Fruit fly (Drosophila melanogaster) whole organism, wandering third instar larva: ENCODE results near the gene CG17786.

Source experiments
- Abd-B ChIP-seq: fragments of >200 bp; optimal IDR thresholded peaks from 2 replicates; lab custom pipeline; 2017; ENCODE audit warnings: missing biosample characterization, missing genetic modification characterization
- CG32264 ChIP-seq: fragments of 200-800 bp; sonication (Bioruptor generic); optimal IDR thresholded peaks from 2 replicates; lab custom pipeline; 2016; ENCODE audit warnings: missing biosample characterization, missing genetic modification characterization
- CG9705 ChIP-seq: fragments of 200-800 bp; sonication (Bioruptor generic); optimal IDR thresholded peaks from 2 replicates; lab custom pipeline; 2018; ENCODE audit warnings: missing biosample characterization, mild to moderate bottlenecking, missing genetic modification characterization
- CrebA ChIP-seq: fragments of 200-800 bp; sonication (Bioruptor generic); optimal IDR thresholded peaks from 2 replicates; lab custom pipeline; 2016; ENCODE audit warnings: missing biosample characterization, mild to moderate bottlenecking, missing genetic modification characterization, borderline replicate concordance
- Dfd ChIP-seq: fragments of >200 bp; optimal IDR thresholded peaks from 2 replicates; lab custom pipeline; 2017; ENCODE audit warnings: missing biosample characterization, missing genetic modification characterization
- Dif ChIP-seq: fragments of 200-275, 200-300 bp; sonication (Bioruptor generic); optimal IDR thresholded peaks from 2 replicates; lab custom pipeline; 2018; ENCODE audit warnings: missing biosample characterization, missing genetic modification characterization; ENCODE audit not compliant: partially characterized antibody
- GATAd ChIP-seq: sonication (Bioruptor generic); optimal IDR thresholded peaks from 2 replicates; lab custom pipeline; 2016; ENCODE audit warnings: missing biosample characterization, missing genetic modification characterization
- HLH106 ChIP-seq: fragments of 200-800 bp; optimal IDR thresholded peaks from 3 replicates; lab custom pipeline; 2019; ENCODE audit warnings: missing biosample characterization, mild to moderate bottlenecking, missing genetic modification characterization, moderate library complexity
- Hnf4 ChIP-seq: fragments of 200-800 bp; sonication (Bioruptor generic); optimal IDR thresholded peaks from 2 replicates; lab custom pipeline; 2016; ENCODE audit warnings: missing biosample characterization, mild to moderate bottlenecking, missing genetic modification characterization
- Hr78 ChIP-seq: fragments of >200 bp; optimal IDR thresholded peaks from 2 replicates; lab custom pipeline; 2017; ENCODE audit warnings: missing biosample characterization, missing genetic modification characterization
- Hr83 ChIP-seq: fragments of 200-300 bp; sonication (Bioruptor generic); optimal IDR thresholded peaks from 2 replicates; lab custom pipeline; 2016; ENCODE audit warnings: missing biosample characterization, mild to moderate bottlenecking, missing genetic modification characterization, moderate library complexity; ENCODE audit not compliant: poor library complexity, severe bottlenecking
- Jra ChIP-seq: sonication (Bioruptor generic); optimal IDR thresholded peaks from 2 replicates; lab custom pipeline; 2016; ENCODE audit warnings: missing biosample characterization, missing genetic modification characterization
- Mio ChIP-seq: sonication (Bioruptor generic); optimal IDR thresholded peaks from 2 replicates; lab custom pipeline; 2016; ENCODE audit warnings: missing biosample characterization, missing genetic modification characterization
- Myc ChIP-seq: fragments of >200 bp; optimal IDR thresholded peaks from 2 replicates; lab custom pipeline; 2017
- N ChIP-seq: fragments of >200 bp; optimal IDR thresholded peaks from 2 replicates; lab custom pipeline; 2018; ENCODE audit warnings: missing biosample characterization, missing external identifiers, missing genetic modification characterization
- OdsH ChIP-seq: fragments of 200-800 bp; sonication (Bioruptor generic); optimal IDR thresholded peaks from 2 replicates; lab custom pipeline; 2016; ENCODE audit warnings: missing biosample characterization, mild to moderate bottlenecking, missing genetic modification characterization
- Rel ChIP-seq, 2 experiments: fragments of 200-800 bp; sonication (Bioruptor generic) in 1 of 2; optimal IDR thresholded peaks; 2 replicates in 1 of 2; 3 replicates in 1 of 2; lab custom pipeline; 2016 to 2019; ENCODE audit warnings: mild to moderate bottlenecking in 2 of 2, missing biosample characterization in 2 of 2, missing genetic modification characterization in 2 of 2, moderate library complexity in 1 of 2
- Sp1 ChIP-seq: fragments of 200-800 bp; sonication (Bioruptor generic); optimal IDR thresholded peaks from 3 replicates; lab custom pipeline; 2019; ENCODE audit warnings: missing biosample characterization, mild to moderate bottlenecking, missing genetic modification characterization, moderate library complexity
- Vsx2 ChIP-seq: fragments of 200-300, 225-300 bp; sonication (Bioruptor generic); optimal IDR thresholded peaks from 2 replicates; lab custom pipeline; 2018; ENCODE audit warnings: missing biosample characterization, missing genetic modification characterization; ENCODE audit not compliant: partially characterized antibody
- br ChIP-seq: fragments of 200-800 bp; sonication (Bioruptor generic); optimal IDR thresholded peaks from 2 replicates; lab custom pipeline; 2016; ENCODE audit warnings: missing biosample characterization, missing genetic modification characterization
- brk ChIP-seq: fragments of 200-800 bp; sonication (Bioruptor generic); optimal IDR thresholded peaks from 2 replicates; lab custom pipeline; 2016; ENCODE audit warnings: missing biosample characterization, mild to moderate bottlenecking, missing genetic modification characterization
- dl ChIP-seq, 2 experiments: fragments of 175-275, 200-275 bp in 1 of 2; fragments of 200-275 bp in 1 of 2; sonication (Bioruptor generic); optimal IDR thresholded peaks; lab custom pipeline; 2018; ENCODE audit warnings: mild to moderate bottlenecking in 2 of 2, missing biosample characterization in 2 of 2, missing genetic modification characterization in 2 of 2, moderate library complexity in 2 of 2; ENCODE audit not compliant: partially characterized antibody in 2 of 2, insufficient read depth in 1 of 2
- dmrt93B ChIP-seq: fragments of 200-800 bp; sonication (Bioruptor generic); optimal IDR thresholded peaks from 2 replicates; lab custom pipeline; 2018; ENCODE audit warnings: missing biosample characterization, mild to moderate bottlenecking, missing genetic modification characterization
- dsf ChIP-seq: sonication (Bioruptor generic); optimal IDR thresholded peaks from 2 replicates; lab custom pipeline; 2016; ENCODE audit warnings: missing biosample characterization, missing genetic modification characterization, borderline replicate concordance
- ey ChIP-seq: fragments of 200-800 bp; sonication (Bioruptor generic); optimal IDR thresholded peaks from 2 replicates; lab custom pipeline; 2016; ENCODE audit warnings: missing biosample characterization, missing genetic modification characterization
- foxo ChIP-seq, 2 experiments: fragments of 200-800 bp; sonication (Bioruptor generic); optimal IDR thresholded peaks; 2 replicates in 1 of 2; 3 replicates in 1 of 2; lab custom pipeline; 2016 to 2017; ENCODE audit warnings: missing biosample characterization in 2 of 2, missing genetic modification characterization in 2 of 2
- fru ChIP-seq: fragments of 200-800 bp; sonication (Bioruptor generic); optimal IDR thresholded peaks from 3 replicates; lab custom pipeline; 2016; ENCODE audit warnings: missing biosample characterization, mild to moderate bottlenecking, missing genetic modification characterization
- h ChIP-seq: fragments of 200-800 bp; sonication (Bioruptor generic); optimal IDR thresholded peaks from 3 replicates; lab custom pipeline; 2016; ENCODE audit warnings: missing biosample characterization, mild to moderate bottlenecking, missing genetic modification characterization
- jim ChIP-seq: fragments of 175-275, 200-325 bp; sonication (Bioruptor generic); optimal IDR thresholded peaks from 2 replicates; lab custom pipeline; 2016; ENCODE audit warnings: missing biosample characterization, mild to moderate bottlenecking, missing genetic modification characterization
- lola ChIP-seq: fragments of >200 bp; optimal IDR thresholded peaks from 2 replicates; lab custom pipeline; 2017; ENCODE audit warnings: missing biosample characterization, missing genetic modification characterization
- pan ChIP-seq: fragments of >200 bp; optimal IDR thresholded peaks from 2 replicates; lab custom pipeline; 2017
- psq ChIP-seq: fragments of 200-800 bp; sonication (Bioruptor generic); optimal IDR thresholded peaks from 3 replicates; lab custom pipeline; 2017; ENCODE audit warnings: missing biosample characterization, mild to moderate bottlenecking, missing genetic modification characterization, moderate library complexity
- rgr ChIP-seq: fragments of 200-800 bp; sonication (Bioruptor generic); optimal IDR thresholded peaks from 3 replicates; lab custom pipeline; 2016; ENCODE audit warnings: missing biosample characterization, mild to moderate bottlenecking, missing genetic modification characterization
- sage ChIP-seq: fragments of 200-800 bp; sonication (Bioruptor generic); optimal IDR thresholded peaks from 2 replicates; lab custom pipeline; 2016; ENCODE audit warnings: missing biosample characterization, mild to moderate bottlenecking, missing genetic modification characterization
- sv ChIP-seq: fragments of 200-800 bp; sonication (Bioruptor generic); optimal IDR thresholded peaks from 3 replicates; lab custom pipeline; 2016; ENCODE audit warnings: missing biosample characterization, missing genetic modification characterization
- tai ChIP-seq: sonication (Bioruptor generic); optimal IDR thresholded peaks from 2 replicates; lab custom pipeline; 2016; ENCODE audit warnings: missing biosample characterization, missing genetic modification characterization
- usp ChIP-seq: fragments of >200 bp; optimal IDR thresholded peaks from 2 replicates; lab custom pipeline; 2017; ENCODE audit warnings: missing biosample characterization, missing genetic modification characterization
- woc ChIP-seq: sonication (Bioruptor generic); optimal IDR thresholded peaks from 2 replicates; lab custom pipeline; 2016; ENCODE audit warnings: missing biosample characterization, mild to moderate bottlenecking, missing genetic modification characterization

Gene CG17786

DNA sequence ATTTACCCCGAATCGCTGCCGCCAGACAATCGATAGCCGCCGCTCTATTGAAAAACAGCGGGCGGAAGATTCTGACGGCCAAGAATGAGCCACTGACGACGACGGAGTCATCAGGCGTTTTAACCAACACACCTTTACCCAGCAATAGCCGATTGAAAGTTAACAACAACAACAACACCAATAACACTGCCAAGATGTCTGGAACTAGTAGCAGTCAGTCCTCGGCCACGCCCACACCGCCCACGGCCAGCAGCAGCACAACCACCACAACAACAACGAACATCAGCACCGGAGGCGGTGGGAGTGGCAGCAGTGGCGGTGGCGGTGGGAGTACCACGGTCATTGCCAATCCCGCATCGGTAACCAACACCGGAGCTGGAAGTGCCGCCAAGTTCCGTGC lies 13.4 kb upstream of the CG17786 start:
- TF ChIP-seq HLH106 (tag; lab: Kevin White, UChicago) (no peak), OdsH (GFP tag; lab: Kevin White, UChicago) (no peak), brk (GFP tag; lab: Kevin White, UChicago) (no peak), woc (GFP tag; lab: Kevin White, UChicago) (no peak), lola (GFP tag; lab: Kevin White, UChicago) (no peak), sv (GFP tag; lab: Kevin White, UChicago) (no peak), N (GFP tag; lab: Kevin White, UChicago) (no peak)
- TF ChIP-seq, all 38 proteins: peak for 0

DNA sequence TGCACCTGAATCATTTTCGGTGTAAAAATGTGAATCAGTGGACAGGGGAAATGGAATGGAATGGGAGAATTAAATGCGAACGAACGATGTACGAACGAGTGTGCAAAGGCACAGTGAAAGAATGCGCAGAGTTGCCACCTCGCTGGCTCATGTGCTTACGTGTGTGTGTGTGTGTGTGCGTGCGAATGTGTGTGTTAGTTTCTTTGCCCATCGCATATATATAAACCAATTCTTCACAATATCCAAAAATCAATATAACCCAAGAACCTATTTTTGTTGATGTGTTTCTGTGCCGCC lies 12.6 kb upstream of the CG17786 start:
- TF ChIP-seq br (GFP tag; lab: Kevin White, UChicago), result no peak
- TF ChIP-seq Hr83 (GFP tag; lab: Kevin White, UChicago), result peak; percentile 59
- no peak for TF ChIP-seq Myc (lab: Kevin White, UChicago)
- no peak for TF ChIP-seq sv (GFP tag; lab: Kevin White, UChicago)
- peak; percentile 96 for TF ChIP-seq psq (GFP tag; lab: Kevin White, UChicago)
- no peak for TF ChIP-seq Abd-B
- no peak for TF ChIP-seq pan
- peak; percentile 56 for TF ChIP-seq Dfd
- peak; percentile 2 for TF ChIP-seq h (GFP tag; lab: Kevin White, UChicago)
- TF ChIP-seq dmrt93B (GFP tag; lab: Kevin White, UChicago), result no peak
- no peak for TF ChIP-seq jim (GFP tag; lab: Kevin White, UChicago)
- no peak for TF ChIP-seq Sp1 (GFP tag; lab: Kevin White, UChicago)
- no peak for TF ChIP-seq CG32264 (GFP tag; lab: Kevin White, UChicago)
- no peak for TF ChIP-seq foxo (GFP tag; optimal IDR thresholded peaks at IDR 0.05; lab: Kevin White, UChicago)
- TF ChIP-seq lola (GFP tag; lab: Kevin White, UChicago), result no peak
- TF ChIP-seq OdsH (GFP tag; lab: Kevin White, UChicago), result no peak
- TF ChIP-seq woc (GFP tag; lab: Kevin White, UChicago), result no peak
- no peak for TF ChIP-seq dsf
- no peak for TF ChIP-seq Rel (GFP tag; optimal IDR thresholded peaks at IDR 0.05; lab: Kevin White, UChicago)
- no peak for TF ChIP-seq Rel (tag; optimal IDR thresholded peaks at IDR 0.05; lab: Kevin White, UChicago)
- no peak for TF ChIP-seq sage (GFP tag; lab: Kevin White, UChicago)
- TF ChIP-seq ey (GFP tag; lab: Kevin White, UChicago), result no peak
- TF ChIP-seq Dif (GFP tag; lab: Kevin White, UChicago), result peak; percentile 7
- TF ChIP-seq rgr, result peak; percentile 39
- TF ChIP-seq CG9705 (GFP tag; lab: Kevin White, UChicago), result no peak
- no peak for TF ChIP-seq Mio (GFP tag; lab: Kevin White, UChicago)
- no peak for TF ChIP-seq fru (GFP tag; lab: Kevin White, UChicago)
- TF ChIP-seq Jra (GFP tag; lab: Kevin White, UChicago), result peak; percentile 35
- no peak for TF ChIP-seq CrebA
- TF ChIP-seq Vsx2 (GFP tag; lab: Kevin White, UChicago), result no peak
- TF ChIP-seq Hnf4 (GFP tag; lab: Kevin White, UChicago), result peak; percentile 14
- TF ChIP-seq usp (GFP tag; lab: Kevin White, UChicago), result no peak
- TF ChIP-seq brk (GFP tag; lab: Kevin White, UChicago), result no peak
- TF ChIP-seq HLH106 (tag; lab: Kevin White, UChicago), result no peak
- TF ChIP-seq tai (GFP tag; lab: Kevin White, UChicago), result no peak
- no peak for TF ChIP-seq dl (GFP tag; optimal IDR thresholded peaks at IDR 0.05; lab: Kevin White, UChicago; ENCODE audit: insufficient read depth in 1 of 2, partially characterized antibody in 2 of 2)
- no peak for TF ChIP-seq Hr78 (GFP tag; lab: Kevin White, UChicago)
- peak; percentile 59 for TF ChIP-seq N (GFP tag; lab: Kevin White, UChicago)
- TF ChIP-seq GATAd (GFP tag; lab: Kevin White, UChicago), result no peak
